Worm (Caenorhabditis elegans) whole organism, mixed stage, embryonic: ENCODE results near the gene Y39G8B.5.

Experiments used
- M03D4.4 ChIP-seq: sonication (generic microtip); optimal IDR thresholded peaks from 2 replicates; lab custom pipeline; 2017; ENCODE audit warnings: mild to moderate bottlenecking, missing genetic modification characterization, missing compliant biosample characterization
- bed-3 ChIP-seq: fragments of 200-800 bp; sonication (Bioruptor generic); optimal IDR thresholded peaks from 3 replicates; lab custom pipeline; 2018; ENCODE audit warnings: mild to moderate bottlenecking, missing genetic modification characterization, moderate library complexity, missing compliant biosample characterization
- blmp-1 ChIP-seq: fragments of 150-350 bp; optimal IDR thresholded peaks from 2 replicates; lab custom pipeline; 2014; ENCODE audit warnings: missing biosample characterization, missing genetic modification characterization
- ceh-39 ChIP-seq: fragments of 150-350 bp; optimal IDR thresholded peaks from 2 replicates; lab custom pipeline; 2014; ENCODE audit warnings: missing biosample characterization, missing genetic modification characterization
- ceh-43 ChIP-seq: fragments of 200-800 bp; sonication (Bioruptor generic); optimal IDR thresholded peaks from 2 replicates; lab custom pipeline; 2018; ENCODE audit warnings: mild to moderate bottlenecking, missing genetic modification characterization, moderate library complexity, missing compliant biosample characterization
- ceh-83 ChIP-seq: fragments of 200-800 bp; sonication (Bioruptor generic); optimal IDR thresholded peaks from 2 replicates; lab custom pipeline; 2018; ENCODE audit warnings: mild to moderate bottlenecking, missing genetic modification characterization, missing compliant biosample characterization
- ces-1 ChIP-seq: fragments of 150-350 bp; optimal IDR thresholded peaks from 2 replicates; lab custom pipeline; 2014; ENCODE audit warnings: missing biosample characterization, missing genetic modification reagents, missing genetic modification characterization
- cnd-1 ChIP-seq: fragments of 200-800 bp; sonication (Bioruptor generic); optimal IDR thresholded peaks from 2 replicates; lab custom pipeline; 2018; ENCODE audit warnings: mild to moderate bottlenecking, missing genetic modification characterization, missing compliant biosample characterization
- drap-1 ChIP-seq: fragments of 200-800 bp; sonication (Bioruptor generic); optimal IDR thresholded peaks from 3 replicates; lab custom pipeline; 2018; ENCODE audit warnings: mild to moderate bottlenecking, missing genetic modification characterization, missing compliant biosample characterization
- elt-3 ChIP-seq: fragments of 150-350 bp; optimal IDR thresholded peaks from 2 replicates; lab custom pipeline; 2014; ENCODE audit warnings: missing biosample characterization, missing genetic modification characterization
- flh-1 ChIP-seq: fragments of 200-800 bp; sonication (Bioruptor generic); optimal IDR thresholded peaks from 2 replicates; lab custom pipeline; 2018; ENCODE audit warnings: mild to moderate bottlenecking, missing genetic modification characterization, moderate library complexity, missing compliant biosample characterization
- ham-2 ChIP-seq: fragments of 200-800 bp; sonication (Bioruptor generic); optimal IDR thresholded peaks from 2 replicates; lab custom pipeline; 2018; ENCODE audit warnings: mild to moderate bottlenecking, missing genetic modification characterization, missing compliant biosample characterization
- hlh-1 ChIP-seq: fragments of 150-350 bp; optimal IDR thresholded peaks from 2 replicates; lab custom pipeline; 2014; ENCODE audit warnings: missing biosample characterization, missing genetic modification reagents, missing genetic modification characterization
- lin-13 ChIP-seq: fragments of 150-350 bp; optimal IDR thresholded peaks from 2 replicates; lab custom pipeline; 2014; ENCODE audit warnings: missing biosample characterization, missing genetic modification characterization
- lin-32 ChIP-seq: fragments of 200-800 bp; sonication (Bioruptor generic); optimal IDR thresholded peaks from 2 replicates; lab custom pipeline; 2018; ENCODE audit warnings: mild to moderate bottlenecking, missing genetic modification characterization, missing compliant biosample characterization
- lsy-2 ChIP-seq: fragments of 150-350 bp; optimal IDR thresholded peaks from 2 replicates; lab custom pipeline; 2014; ENCODE audit warnings: missing biosample characterization, missing genetic modification characterization
- mab-5 ChIP-seq: fragments of 150-350 bp; optimal IDR thresholded peaks from 2 replicates; lab custom pipeline; 2014; ENCODE audit warnings: missing biosample characterization, missing genetic modification characterization
- mls-2 ChIP-seq: sonication (generic microtip); optimal IDR thresholded peaks from 2 replicates; lab custom pipeline; 2016; ENCODE audit warnings: mild to moderate bottlenecking, missing genetic modification characterization, moderate library complexity, missing compliant biosample characterization
- nhr-12 ChIP-seq: fragments of 150-350 bp; optimal IDR thresholded peaks from 2 replicates; lab custom pipeline; 2014; ENCODE audit warnings: missing biosample characterization, missing genetic modification characterization
- nhr-2 ChIP-seq: fragments of 150-350 bp; optimal IDR thresholded peaks from 2 replicates; lab custom pipeline; 2014; ENCODE audit warnings: missing biosample characterization, missing genetic modification characterization
- nhr-28 ChIP-seq: fragments of 150-350 bp; optimal IDR thresholded peaks from 2 replicates; lab custom pipeline; 2014; ENCODE audit warnings: missing biosample characterization, missing genetic modification characterization
- nhr-76 ChIP-seq: sonication (generic microtip); optimal IDR thresholded peaks from 2 replicates; lab custom pipeline; 2017; ENCODE audit warnings: missing biosample characterization, missing genetic modification characterization
- pha-4 ChIP-seq: fragments of 150-350 bp; optimal IDR thresholded peaks from 2 replicates; lab custom pipeline; 2018; ENCODE audit warnings: missing biosample characterization, missing genetic modification reagents, missing genetic modification characterization
- sem-2 ChIP-seq: fragments of 200-800 bp; sonication (Bioruptor generic); optimal IDR thresholded peaks from 2 replicates; lab custom pipeline; 2018; ENCODE audit warnings: mild to moderate bottlenecking, missing genetic modification characterization, missing compliant biosample characterization
- snpc-4 ChIP-seq: fragments of 150-350 bp; optimal IDR thresholded peaks from 2 replicates; lab custom pipeline; 2014; ENCODE audit warnings: missing biosample characterization, missing genetic modification characterization
- sptf-1 ChIP-seq: sonication (generic microtip); optimal IDR thresholded peaks from 2 replicates; lab custom pipeline; 2017; ENCODE audit warnings: mild to moderate bottlenecking, missing genetic modification characterization, moderate library complexity, missing compliant biosample characterization
- tbx-8 ChIP-seq: fragments of 200-800 bp; sonication (Bioruptor generic); optimal IDR thresholded peaks from 2 replicates; lab custom pipeline; 2018; ENCODE audit warnings: mild to moderate bottlenecking, missing genetic modification characterization, moderate library complexity, missing compliant biosample characterization
- unc-120 ChIP-seq: sonication (generic microtip); optimal IDR thresholded peaks from 2 replicates; lab custom pipeline; 2017; ENCODE audit warnings: missing genetic modification characterization, missing compliant biosample characterization; ENCODE audit not compliant: poor library complexity, severe bottlenecking
- zip-8 ChIP-seq: fragments of 150-350 bp; optimal IDR thresholded peaks from 2 replicates; lab custom pipeline; 2014; ENCODE audit warnings: missing biosample characterization, missing genetic modification characterization
- ztf-11 ChIP-seq: fragments of 150-350 bp; optimal IDR thresholded peaks from 2 replicates; lab custom pipeline; 2014; ENCODE audit warnings: missing biosample characterization, missing genetic modification characterization

Gene Y39G8B.5

ce11 chrII:13982247-13982646 is 9.4 kb downstream of the Y39G8B.5 start:
- no peak for TF ChIP-seq M03D4.4 (tag; lab: Kevin White, UChicago)
- no peak for TF ChIP-seq unc-120 (tag; lab: Kevin White, UChicago)
- TF ChIP-seq lin-13 (tag; lab: Kevin White, UChicago) = no peak
- TF ChIP-seq nhr-12 = no peak
- no peak for TF ChIP-seq flh-1 (GFP tag; lab: Kevin White, UChicago)
- TF ChIP-seq mls-2 (tag; lab: Kevin White, UChicago) = no peak

- no peak for TF ChIP-seq lin-32
- TF ChIP-seq drap-1 (GFP tag; lab: Kevin White, UChicago) = no peak
- no peak for TF ChIP-seq pha-4 (tag; lab: Kevin White, UChicago)
- no peak for TF ChIP-seq zip-8
- TF ChIP-seq ces-1 = no peak
- no peak for TF ChIP-seq mab-5
- TF ChIP-seq nhr-12 = no peak
- TF ChIP-seq blmp-1 (tag; lab: Kevin White, UChicago) = no peak
- TF ChIP-seq flh-1 (GFP tag; lab: Kevin White, UChicago) = no peak
- no peak for TF ChIP-seq nhr-76
- no peak for TF ChIP-seq lsy-2 (tag; lab: Kevin White, UChicago)
- TF ChIP-seq M03D4.4 (tag; lab: Kevin White, UChicago) = no peak
- no peak for TF ChIP-seq hlh-1
- no peak for TF ChIP-seq cnd-1 (tag; lab: Kevin White, UChicago)
- no peak for TF ChIP-seq sptf-1 (tag; lab: Kevin White, UChicago)
- TF ChIP-seq nhr-28 (tag; lab: Kevin White, UChicago) = no peak
- TF ChIP-seq mls-2 (tag; lab: Kevin White, UChicago) = no peak
- TF ChIP-seq, all 35 proteins: peak for 0
Observed at ce11 chrII:13981819-13982218, 9.8 kb downstream of the Y39G8B.5 start.

ce11 chrII:13981097-13981496 is 10.5 kb downstream of the Y39G8B.5 start, which contains the start of gene Y39G8B.9:
TSS of gene Y39G8B.9 (plus strand) at chrII:13981365.
- no peak for TF ChIP-seq ceh-43 (GFP tag; lab: Kevin White, UChicago)
- TF ChIP-seq elt-3 (tag; lab: Kevin White, UChicago) = no peak
- no peak for TF ChIP-seq nhr-76
- TF ChIP-seq lsy-2 (tag; lab: Kevin White, UChicago) = no peak
- no peak for TF ChIP-seq ceh-39 (tag; lab: Kevin White, UChicago)
- no peak for TF ChIP-seq flh-1 (GFP tag; lab: Kevin White, UChicago)
- no peak for TF ChIP-seq blmp-1 (tag; lab: Kevin White, UChicago)
- TF ChIP-seq lin-32 = no peak
- TF ChIP-seq nhr-2 (tag; lab: Kevin White, UChicago) = no peak
- TF ChIP-seq sem-2 (GFP tag; lab: Kevin White, UChicago) = no peak
- TF ChIP-seq nhr-12 = no peak
- TF ChIP-seq zip-8 = no peak
- TF ChIP-seq lin-13 (tag; lab: Kevin White, UChicago) = no peak
- TF ChIP-seq, all 35 proteins: peak for 0

ce11 chrII:13979833-13980513 is 11.7 kb downstream of the Y39G8B.5 start, which contains the start of gene sre-48:
TSS of gene sre-48 (minus strand) at chrII:13979883.
- TF ChIP-seq flh-1 (GFP tag; lab: Kevin White, UChicago) (no peak), lin-32 (no peak), nhr-12 (no peak)

- no peak for TF ChIP-seq ceh-43 (GFP tag; lab: Kevin White, UChicago)
- no peak for TF ChIP-seq ztf-11 (tag; lab: Kevin White, UChicago)
- TF ChIP-seq ceh-39 (tag; lab: Kevin White, UChicago) = no peak
- no peak for TF ChIP-seq mab-5
- TF ChIP-seq bed-3 (GFP tag; lab: Kevin White, UChicago) = no peak
- TF ChIP-seq drap-1 (GFP tag; lab: Kevin White, UChicago) = no peak
- TF ChIP-seq tbx-8 (GFP tag; lab: Kevin White, UChicago) = no peak
- no peak for TF ChIP-seq mls-2 (tag; lab: Kevin White, UChicago)
- TF ChIP-seq ham-2 (GFP tag; lab: Kevin White, UChicago) = no peak
- TF ChIP-seq zip-8 = no peak
- TF ChIP-seq snpc-4 (tag; lab: Kevin White, UChicago) = no peak
- no peak for TF ChIP-seq sptf-1 (tag; lab: Kevin White, UChicago)
- no peak for TF ChIP-seq ceh-83 (GFP tag; lab: Kevin White, UChicago)
- no peak for TF ChIP-seq lsy-2 (tag; lab: Kevin White, UChicago)
- no peak for TF ChIP-seq flh-1 (GFP tag; lab: Kevin White, UChicago)
- no peak for TF ChIP-seq elt-3 (tag; lab: Kevin White, UChicago)
- no peak for TF ChIP-seq pha-4 (tag; lab: Kevin White, UChicago)
- TF ChIP-seq nhr-28 (tag; lab: Kevin White, UChicago) = no peak
- no peak for TF ChIP-seq M03D4.4 (tag; lab: Kevin White, UChicago)
- TF ChIP-seq ces-1 = no peak
Observed at ce11 chrII:13977701-13978100, 13.9 kb downstream of the Y39G8B.5 start.
